Fruit fly (Drosophila melanogaster): ENCODE measurements around the gene CG32163.
A peak's percentile ranks its signal among the peaks of the same experiment; 100 is the strongest.

Gene CG32163

dm6 chr3L:16574307-16574946 lies 12.5 kb upstream of the CG32163 start, which contains the start of gene mbf1 (continued):
- TF ChIP-seq dsx (GFP tag; optimal IDR thresholded peaks at IDR 0.05; ENCODE audit: poor library complexity, severe bottlenecking): peak; percentile 7
- no peak for TF ChIP-seq CG6854 (GFP tag; optimal IDR thresholded peaks at IDR 0.05)
- TF ChIP-seq CG9139 (GFP tag; optimal IDR thresholded peaks at IDR 0.05): no peak
- TF ChIP-seq CG6792 (GFP tag; optimal IDR thresholded peaks at IDR 0.05): no peak

- no peak for TF ChIP-seq OdsH (GFP tag; optimal IDR thresholded peaks at IDR 0.05)
- TF ChIP-seq Sox14 (GFP tag; optimal IDR thresholded peaks at IDR 0.05): no peak
- no peak for TF ChIP-seq fd85E (GFP tag; optimal IDR thresholded peaks at IDR 0.05)
- TF ChIP-seq CG32006 (GFP tag; optimal IDR thresholded peaks at IDR 0.05): no peak
- no peak for TF ChIP-seq Hr4 (GFP tag; optimal IDR thresholded peaks at IDR 0.05)
- TF ChIP-seq CG4318 (GFP tag; optimal IDR thresholded peaks at IDR 0.05): no peak
- no peak for TF ChIP-seq Lpt (GFP tag; optimal IDR thresholded peaks at IDR 0.05)
- no peak for TF ChIP-seq CG31627 (GFP tag; optimal IDR thresholded peaks at IDR 0.05)
- no peak for TF ChIP-seq CG11902 (GFP tag; optimal IDR thresholded peaks at IDR 0.05)
- no peak for TF ChIP-seq CG7368 (GFP tag; optimal IDR thresholded peaks at IDR 0.05)
- no peak for TF ChIP-seq salr (GFP tag; optimal IDR thresholded peaks at IDR 0.05)
- no peak for TF ChIP-seq acj6 (GFP tag; optimal IDR thresholded peaks at IDR 0.05)
- no peak for TF ChIP-seq Blimp-1 (GFP tag; optimal IDR thresholded peaks at IDR 0.05)
- TF ChIP-seq Met (GFP tag; optimal IDR thresholded peaks at IDR 0.05): no peak
These were observed 6.9 kb upstream of the CG32163 start, which contains the start of gene nxf2 for dm6 chr3L:16580049-16580448. TSS of gene nxf2 (minus strand) at chr3L:16580306.

dm6 chr3L:16581201-16581705 lies 5.7 kb upstream of the CG32163 start, which contains the start of gene Smn:
TSS of gene Smn (minus strand) at chr3L:16581547.
- TF ChIP-seq CG32006 (GFP tag; optimal IDR thresholded peaks at IDR 0.05) (no peak), CG10631 (GFP tag; optimal IDR thresholded peaks at IDR 0.05) (peak; percentile 62), CG7368 (GFP tag; optimal IDR thresholded peaks at IDR 0.05) (peak; percentile 51), fd59A (GFP tag; optimal IDR thresholded peaks at IDR 0.05) (peak; percentile 32), acj6 (GFP tag; optimal IDR thresholded peaks at IDR 0.05) (peak; percentile 63), cyc (GFP tag; optimal IDR thresholded peaks at IDR 0.05) (peak; percentile 71), eg (GFP tag; IDR thresholded peaks at IDR 0.05) (no peak; the same call in 2 of the 3 replicates), achi (GFP tag; optimal IDR thresholded peaks at IDR 0.05) (peak; percentile 57), esn (GFP tag; optimal IDR thresholded peaks at IDR 0.05) (peak; percentile 79), CG4318 (GFP tag; optimal IDR thresholded peaks at IDR 0.05) (no peak), CG31627 (GFP tag; optimal IDR thresholded peaks at IDR 0.05) (peak; percentile 73), dac (GFP tag; optimal IDR thresholded peaks at IDR 0.05) (no peak), fd85E (GFP tag; optimal IDR thresholded peaks at IDR 0.05) (no peak), Eip78C (GFP tag) (peak; percentile 87), CG8319 (GFP tag; optimal IDR thresholded peaks at IDR 0.05) (peak; percentile 38), CG6276 (GFP tag; optimal IDR thresholded peaks at IDR 0.05) (no peak), CG11294 (GFP tag; IDR thresholded peaks at IDR 0.05) (no peak), Ets21C (GFP tag; optimal IDR thresholded peaks at IDR 0.05) (peak; percentile 68), CG8632 (GFP tag; optimal IDR thresholded peaks at IDR 0.05) (peak; percentile 55), Hr38 (GFP tag; optimal IDR thresholded peaks at IDR 0.05) (no peak), CG9139 (GFP tag; optimal IDR thresholded peaks at IDR 0.05) (no peak), lz (GFP tag; optimal IDR thresholded peaks at IDR 0.05) (peak; percentile 67), CG6808 (GFP tag; optimal IDR thresholded peaks at IDR 0.05) (peak; percentile 2), Met (GFP tag; optimal IDR thresholded peaks at IDR 0.05) (peak; percentile 69), CG16779 (tag; optimal IDR thresholded peaks at IDR 0.05) (no peak), CG1621 (tag; optimal IDR thresholded peaks at IDR 0.05) (no peak), CG3032 (tag; optimal IDR thresholded peaks at IDR 0.05) (peak; percentile 50), Sox14 (GFP tag; optimal IDR thresholded peaks at IDR 0.05) (peak; percentile 54), CG6854 (GFP tag; optimal IDR thresholded peaks at IDR 0.05) (no peak), OdsH (GFP tag; optimal IDR thresholded peaks at IDR 0.05) (peak; percentile 71), net (GFP tag; optimal IDR thresholded peaks at IDR 0.05) (no peak), CG34406 (GFP tag; optimal IDR thresholded peaks at IDR 0.05) (peak; percentile 51), Sox15 (GFP tag; optimal IDR thresholded peaks at IDR 0.05) (peak; percentile 33), CG11902 (GFP tag; optimal IDR thresholded peaks at IDR 0.05) (peak; percentile 41), CG10669 (GFP tag; optimal IDR thresholded peaks at IDR 0.05) (no peak), Blimp-1 (GFP tag; optimal IDR thresholded peaks at IDR 0.05) (peak; percentile 36), Ets96B (tag; optimal IDR thresholded peaks at IDR 0.05) (peak; percentile 40), Sox102F (GFP tag; optimal IDR thresholded peaks at IDR 0.05) (no peak), CG15336 (GFP tag; IDR thresholded peaks at IDR 0.05) (no peak), CG3919 (GFP tag; optimal IDR thresholded peaks at IDR 0.05) (peak; percentile 61)
